Worm (Caenorhabditis elegans) whole organism, L2 larva: Measurements from ENCODE around the gene tftc-3.

ENCODE experiments used
- R02D3.7 ChIP-seq: fragments of 150-350 bp; optimal IDR thresholded peaks from 2 replicates; lab custom pipeline; 2014; ENCODE audit warnings: missing biosample characterization, missing genetic modification characterization
- ama-1 ChIP-seq: fragments of 150-350 bp; optimal IDR thresholded peaks from 2 replicates; lab custom pipeline; 2018; ENCODE audit warnings: inconsistent platforms
- blmp-1 ChIP-seq: sonication (generic microtip); optimal IDR thresholded peaks from 2 replicates; lab custom pipeline; 2017; ENCODE audit warnings: missing genetic modification characterization, mild to moderate bottlenecking, missing compliant biosample characterization, antibody characterized with exemption, moderate library complexity; ENCODE audit not compliant: insufficient read depth
- dmd-4 ChIP-seq: sonication (generic microtip); optimal IDR thresholded peaks from 2 replicates; lab custom pipeline; 2017; ENCODE audit warnings: missing biosample characterization, missing genetic modification characterization
- lin-13 ChIP-seq: fragments of 150-350 bp; optimal IDR thresholded peaks from 2 replicates; lab custom pipeline; 2014; ENCODE audit warnings: missing biosample characterization, missing genetic modification reagents, missing genetic modification characterization
- mbf-1 ChIP-seq: sonication (generic microtip); optimal IDR thresholded peaks from 2 replicates; lab custom pipeline; 2017; ENCODE audit warnings: missing biosample characterization, missing genetic modification characterization
- ztf-11 ChIP-seq: sonication (generic microtip); optimal IDR thresholded peaks from 2 replicates; lab custom pipeline; 2017; ENCODE audit warnings: missing biosample characterization, missing genetic modification characterization

DNA sequence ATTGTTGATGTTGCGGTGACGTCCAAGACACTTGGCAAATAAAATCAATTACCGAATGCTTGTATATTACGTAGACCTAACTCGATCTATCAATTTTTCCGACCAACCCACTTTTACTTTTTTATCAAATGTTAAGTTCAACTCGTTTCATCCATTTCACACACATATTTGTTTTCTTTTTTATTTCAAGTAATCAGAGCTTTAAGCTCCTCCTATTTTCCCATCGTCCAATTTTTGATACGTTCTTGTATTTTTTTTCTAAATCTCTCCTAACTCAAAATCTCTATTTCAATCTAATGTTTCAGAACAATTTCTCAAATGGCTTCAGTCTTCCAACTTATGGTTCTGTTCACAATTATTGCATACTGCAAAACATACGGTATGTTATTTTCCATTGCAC, 11.8 kb downstream of the tftc-3 start, which contains the start of gene ZK856.6:
- TF ChIP-seq dmd-4 (tag; lab: Kevin White, UChicago) (no peak), ama-1 (lab: Kevin White, UChicago) (no peak), mbf-1 (no peak), lin-13 (no peak), ztf-11 (tag; lab: Kevin White, UChicago) (no peak), blmp-1 (tag; lab: Kevin White, UChicago) (no peak), R02D3.7 (tag; lab: Kevin White, UChicago) (no peak)
